Fruit fly (Drosophila melanogaster): Measurements from ENCODE around the gene CG44838.

DNA sequence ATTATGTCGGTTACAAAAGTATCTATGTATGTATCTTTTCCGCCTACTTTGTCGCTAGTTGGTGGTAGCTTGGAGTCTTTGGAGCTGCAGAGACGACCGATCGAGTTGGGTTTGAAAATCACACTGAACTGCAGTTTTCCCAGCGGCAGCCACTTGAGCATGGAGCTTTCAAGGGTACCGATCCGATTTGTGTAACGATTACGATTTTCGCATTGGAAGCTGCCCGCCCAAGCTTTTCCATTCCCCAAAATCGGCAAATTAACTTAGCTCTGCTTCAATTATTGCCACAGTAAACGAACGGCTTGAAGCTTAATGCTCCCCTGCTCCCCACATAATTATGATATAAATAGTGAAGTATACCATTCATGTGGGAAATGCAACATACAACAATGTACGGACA is 28.3 kb downstream of the CG44838 start, which contains the start of gene CG32036:
- TF ChIP-seq h (optimal IDR thresholded peaks at IDR 0.05) (no peak), Sin3A (optimal IDR thresholded peaks at IDR 0.05) (no peak), psq (optimal IDR thresholded peaks at IDR 0.05) (no peak), Myc (optimal IDR thresholded peaks at IDR 0.05) (no peak), ttk (optimal IDR thresholded peaks at IDR 0.05) (no peak)
